Worm (Caenorhabditis elegans) whole organism, midembryonic: Measurements from ENCODE around the gene pals-39.

ENCODE experiments used
- T22C8.4 ChIP-seq: fragments of 200-800 bp; sonication (Bioruptor generic); IDR thresholded peaks from 2 replicates; pipeline ENCODE4 v1.3.6; 2022; ENCODE audit warnings: missing genetic modification characterization, missing compliant biosample characterization
- cog-1 ChIP-seq: sonication (generic microtip); optimal IDR thresholded peaks from 2 replicates; lab custom pipeline; 2016; ENCODE audit warnings: missing genetic modification characterization, missing compliant biosample characterization
- flt-1 ChIP-seq: fragments of 200-800 bp; sonication (Bioruptor generic); IDR thresholded peaks from 2 replicates; pipeline ENCODE4 v1.3.6; 2022; ENCODE audit warnings: missing genetic modification characterization, missing compliant biosample characterization
- klf-2 ChIP-seq: fragments of 200-800 bp; sonication (Bioruptor generic); conservative IDR thresholded peaks from 2 replicates; pipeline ENCODE4 v1.3.6; 2022; ENCODE audit warnings: missing genetic modification reagents, missing genetic modification characterization, missing compliant biosample characterization
- med-1 ChIP-seq: sonication (generic microtip); optimal IDR thresholded peaks from 2 replicates; lab custom pipeline; 2017; ENCODE audit warnings: missing genetic modification characterization, mild to moderate bottlenecking, missing compliant biosample characterization, antibody characterized with exemption, missing genetic modification reagents; ENCODE audit not compliant: insufficient read depth
- ref-1 ChIP-seq: fragments of 200-800 bp; sonication (Bioruptor generic); conservative IDR thresholded peaks from 2 replicates; pipeline ENCODE4 v1.3.6; 2022; ENCODE audit warnings: missing genetic modification reagents, missing genetic modification characterization, missing compliant biosample characterization
- tab-1 ChIP-seq: fragments of 200-800 bp; sonication (Bioruptor generic); IDR thresholded peaks from 2 replicates; pipeline ENCODE4 v1.3.6; 2022; ENCODE audit warnings: missing genetic modification characterization, missing compliant biosample characterization
- ztf-23 ChIP-seq: fragments of 200-800 bp; sonication (Bioruptor generic); IDR thresholded peaks from 2 replicates; pipeline ENCODE4 v1.3.6; 2022; ENCODE audit warnings: missing genetic modification reagents, missing genetic modification characterization, missing compliant biosample characterization
- ztf-29 ChIP-seq: fragments of 200-800 bp; sonication (Bioruptor generic); IDR thresholded peaks from 2 replicates; pipeline ENCODE4 v1.3.6; 2022; ENCODE audit warnings: missing genetic modification reagents, missing genetic modification characterization, missing compliant biosample characterization

ce11 chrV:12397545-12397944 is 46.1 kb downstream of the pals-39 start, which contains the start of gene K01D12.5:
- TF ChIP-seq klf-2 (GFP tag; lab: Robert Waterston, UW) (no peak), T22C8.4 (GFP tag; lab: Robert Waterston, UW) (no peak), cog-1 (tag; lab: Kevin White, UChicago) (no peak), flt-1 (GFP tag; lab: Robert Waterston, UW) (no peak), ref-1 (GFP tag; lab: Robert Waterston, UW) (no peak), med-1 (GFP tag; lab: Kevin White, UChicago) (no peak), ztf-23 (GFP tag; lab: Robert Waterston, UW) (no peak), tab-1 (GFP tag; lab: Robert Waterston, UW) (no peak), ztf-29 (GFP tag; lab: Robert Waterston, UW) (no peak)
